Fruit fly (Drosophila melanogaster): Measurements from ENCODE around the gene Pde9.

DNA sequence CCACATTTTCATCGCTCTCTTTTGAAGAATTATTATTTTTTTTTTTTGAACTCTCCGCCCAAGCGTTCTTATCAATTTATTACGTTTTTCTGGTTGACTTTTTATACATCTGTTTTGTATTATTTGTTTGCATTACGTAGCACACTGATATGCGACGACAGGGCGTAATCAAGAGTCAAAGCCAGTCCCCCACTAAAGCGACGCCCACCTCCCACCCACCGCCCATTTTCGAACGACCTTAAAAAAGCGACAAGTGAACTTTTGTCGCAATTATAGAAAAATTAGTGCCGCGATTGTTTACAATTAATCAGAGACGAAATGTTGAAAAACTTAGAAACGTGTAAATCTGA is 6.3 kb downstream of the Pde9 start:
- TF ChIP-seq CG8478 (optimal IDR thresholded peaks at IDR 0.05) (no peak), CTCF (optimal IDR thresholded peaks at IDR 0.05) (no peak)

Data from S2 (cell line).